Fruit fly (Drosophila melanogaster) whole organism, larva: ENCODE data around the gene ccb.

ENCODE experiments used
- noc ChIP-seq: fragments of 200-800 bp; sonication (Bioruptor generic); optimal IDR thresholded peaks from 3 replicates; lab custom pipeline; 2019; ENCODE audit warnings: missing biosample characterization, mild to moderate bottlenecking, missing genetic modification characterization, moderate library complexity

ccb gene

dm6 chrX:21192953-21193352 is at the start of gene ccb:
Gene ccb, plus strand, starts transcription at chrX:21193253.
- no peak for TF ChIP-seq noc (tag; lab: Kevin White, UChicago)

dm6 chrX:21146941-21147340 is 46.1 kb upstream of the ccb start, which contains the start of gene CG45154:
Gene CG45154, minus strand, starts transcription at chrX:21147041.
- no peak for TF ChIP-seq noc (tag; lab: Kevin White, UChicago)

- no peak for TF ChIP-seq noc (tag; lab: Kevin White, UChicago)
Measured at dm6 chrX:21203241-21203640, 10.2 kb downstream of the ccb start, which contains the start of gene CG1724. Gene CG1724, minus strand, starts transcription at chrX:21203341.

- TF ChIP-seq noc (tag; lab: Kevin White, UChicago), result no peak
Measured at dm6 chrX:21217578-21217977, 24.5 kb downstream of the ccb start, which contains the start of gene CG32523. Gene CG32523, plus strand, starts transcription at chrX:21217878.

dm6 chrX:21226373-21226772 is 33.3 kb downstream of the ccb start:
- TF ChIP-seq noc (tag; lab: Kevin White, UChicago), result no peak

dm6 chrX:21231829-21232228 is 38.8 kb downstream of the ccb start:
- TF ChIP-seq noc (tag; lab: Kevin White, UChicago), result no peak

dm6 chrX:21241796-21242208 is 48.7 kb downstream of the ccb start:
- no peak for TF ChIP-seq noc (tag; lab: Kevin White, UChicago)
